Worm (Caenorhabditis elegans) whole organism, L1 larva: ENCODE data around the gene mdt-4.
"Not testable (repeated sequence)": the region's sequence is repeated elsewhere in the genome, so short reads cannot be mapped to it uniquely, and the experiment has no call there.

Experiments used
- F16B12.6 ChIP-seq: fragments of 150-350 bp; optimal IDR thresholded peaks from 2 replicates; lab custom pipeline; 2014; ENCODE audit warnings: missing biosample characterization, missing genetic modification characterization
- ama-1 ChIP-seq: fragments of 150-350 bp; optimal IDR thresholded peaks from 2 replicates; lab custom pipeline; 2014
- blmp-1 ChIP-seq: fragments of 150-350 bp; optimal IDR thresholded peaks from 2 replicates; lab custom pipeline; 2014; ENCODE audit warnings: missing biosample characterization, missing genetic modification characterization
- ceh-8 ChIP-seq: fragments of 200-800 bp; sonication (Bioruptor generic); optimal IDR thresholded peaks from 2 replicates; lab custom pipeline; 2018; ENCODE audit warnings: mild to moderate bottlenecking, missing genetic modification characterization, moderate library complexity, missing compliant biosample characterization
- ceh-82 ChIP-seq, 3 experiments: fragments of 150-350 bp in 1 of 3; sonication (generic microtip) in 2 of 3; optimal IDR thresholded peaks; 2 replicates each; lab custom pipeline; 2014 to 2017; ENCODE audit warnings: missing biosample characterization in 3 of 3, missing genetic modification characterization in 3 of 3
- dpl-1 ChIP-seq, 3 experiments: fragments of 150-350 bp in 2 of 3; sonication (generic microtip) in 1 of 3; optimal IDR thresholded peaks; 2 replicates each; lab custom pipeline; 2014 to 2017; ENCODE audit warnings: missing biosample characterization in 3 of 3, missing genetic modification characterization in 3 of 3, missing genetic modification reagents in 3 of 3
- efl-1 ChIP-seq, 4 experiments: fragments of 150-350 bp; optimal IDR thresholded peaks in 3 of 4; peaks in 1 of 4; 1 replicate in 1 of 4; 2 replicates in 3 of 4; lab custom pipeline; 2014; ENCODE audit warnings: missing biosample characterization in 2 of 4, missing genetic modification characterization in 2 of 4, missing genetic modification reagents in 2 of 4
- egl-27 ChIP-seq, 2 experiments: fragments of 150-350 bp in 1 of 2; sonication (generic microtip); optimal IDR thresholded peaks; 3 replicates each; lab custom pipeline; 2017 to 2018; ENCODE audit warnings: missing biosample characterization in 2 of 2, missing genetic modification characterization in 2 of 2, missing genetic modification reagents in 2 of 2
- ets-5 ChIP-seq: fragments of 200-800 bp; sonication (Bioruptor generic); IDR thresholded peaks from 2 replicates; pipeline ENCODE4 v1.3.6; 2022; ENCODE audit warnings: missing genetic modification characterization, missing compliant biosample characterization
- grh-1 ChIP-seq: fragments of 200-800 bp; sonication (Bioruptor generic); IDR thresholded peaks from 2 replicates; pipeline ENCODE4 v1.3.6; 2022; ENCODE audit warnings: missing genetic modification reagents, missing genetic modification characterization, missing compliant biosample characterization
- hlh-17 ChIP-seq: fragments of 200-800 bp; sonication (Bioruptor generic); optimal IDR thresholded peaks from 2 replicates; lab custom pipeline; 2018; ENCODE audit warnings: missing genetic modification characterization, mild to moderate bottlenecking, missing compliant biosample characterization, moderate library complexity, borderline replicate concordance
- hlh-4 ChIP-seq: sonication (generic microtip); optimal IDR thresholded peaks from 2 replicates; lab custom pipeline; 2016; ENCODE audit warnings: mild to moderate bottlenecking, missing genetic modification characterization, missing compliant biosample characterization
- jun-1 ChIP-seq: fragments of 150-350 bp; optimal IDR thresholded peaks from 2 replicates; lab custom pipeline; 2014; ENCODE audit warnings: missing biosample characterization, missing genetic modification reagents, missing genetic modification characterization
- lin-13 ChIP-seq: fragments of 150-350 bp; optimal IDR thresholded peaks from 2 replicates; lab custom pipeline; 2014; ENCODE audit warnings: missing biosample characterization, missing genetic modification reagents, missing genetic modification characterization
- lin-14 ChIP-seq: fragments of 200-800 bp; sonication (Bioruptor generic); optimal IDR thresholded peaks from 2 replicates; lab custom pipeline; 2018; ENCODE audit warnings: mild to moderate bottlenecking, missing genetic modification characterization, moderate library complexity, missing compliant biosample characterization
- lin-35 ChIP-seq, 2 experiments: fragments of 150-350 bp; optimal IDR thresholded peaks; 2 replicates each; lab custom pipeline; 2014; ENCODE audit warnings: missing biosample characterization in 2 of 2, missing genetic modification characterization in 2 of 2, missing genetic modification reagents in 2 of 2
- lsy-2 ChIP-seq, 2 experiments: fragments of 150-350 bp; optimal IDR thresholded peaks; 2 replicates each; lab custom pipeline; 2014; ENCODE audit warnings: missing biosample characterization in 2 of 2, missing genetic modification characterization in 2 of 2
- mab-9 ChIP-seq: fragments of 200-800 bp; sonication (Bioruptor generic); IDR thresholded peaks from 2 replicates; pipeline ENCODE4 v1.3.6; 2022; ENCODE audit warnings: missing genetic modification reagents, missing genetic modification characterization, missing compliant biosample characterization
- mep-1 ChIP-seq: fragments of 150-350 bp; optimal IDR thresholded peaks from 2 replicates; lab custom pipeline; 2014; ENCODE audit warnings: missing biosample characterization, missing genetic modification characterization
- nhr-11 ChIP-seq: fragments of 150-350 bp; optimal IDR thresholded peaks from 2 replicates; lab custom pipeline; 2014; ENCODE audit warnings: missing biosample characterization, missing genetic modification characterization
- nhr-28 ChIP-seq: fragments of 150-350 bp; optimal IDR thresholded peaks from 2 replicates; lab custom pipeline; 2014; ENCODE audit warnings: missing biosample characterization, missing genetic modification characterization
- nhr-71 ChIP-seq: sonication (generic microtip); optimal IDR thresholded peaks from 2 replicates; lab custom pipeline; 2016; ENCODE audit warnings: mild to moderate bottlenecking, missing genetic modification characterization, moderate library complexity, missing compliant biosample characterization
- nhr-85 ChIP-seq: sonication (generic microtip); peaks from one replicate; lab custom pipeline; 2016; ENCODE audit warnings: missing genetic modification characterization, inconsistent platforms, missing compliant biosample characterization
- nhr-90 ChIP-seq: sonication (generic microtip); optimal IDR thresholded peaks from 2 replicates; lab custom pipeline; 2016; ENCODE audit warnings: mild to moderate bottlenecking, missing genetic modification characterization, missing compliant biosample characterization; ENCODE audit not compliant: poor library complexity
- pag-3 ChIP-seq: sonication (generic microtip); optimal IDR thresholded peaks from 2 replicates; lab custom pipeline; 2017; ENCODE audit warnings: missing genetic modification characterization, mild to moderate bottlenecking, missing compliant biosample characterization, antibody characterized with exemption, borderline replicate concordance; ENCODE audit not compliant: insufficient read depth
- pqm-1 ChIP-seq: sonication (generic microtip); optimal IDR thresholded peaks from 3 replicates; lab custom pipeline; 2017; ENCODE audit warnings: missing biosample characterization, missing genetic modification characterization
- rnt-1 ChIP-seq: sonication (generic microtip); optimal IDR thresholded peaks from 2 replicates; lab custom pipeline; 2016; ENCODE audit warnings: mild to moderate bottlenecking, missing genetic modification characterization, moderate library complexity, missing compliant biosample characterization
- skn-1 ChIP-seq: fragments of 150-350 bp; optimal IDR thresholded peaks from 2 replicates; lab custom pipeline; 2014; ENCODE audit warnings: missing biosample characterization, missing genetic modification characterization
- sox-4 ChIP-seq: sonication (generic microtip); optimal IDR thresholded peaks from 2 replicates; lab custom pipeline; 2016; ENCODE audit warnings: missing genetic modification characterization, missing compliant biosample characterization
- unc-62 ChIP-seq: fragments of 150-350 bp; optimal IDR thresholded peaks from 2 replicates; lab custom pipeline; 2014; ENCODE audit warnings: missing biosample characterization, missing genetic modification reagents, missing genetic modification characterization
- unc-98 ChIP-seq: fragments of 200-800 bp; sonication (Bioruptor generic); IDR thresholded peaks from 2 replicates; pipeline ENCODE4 v1.3.6; 2022; ENCODE audit warnings: missing genetic modification characterization, missing compliant biosample characterization
- vab-15 ChIP-seq: sonication (generic microtip); optimal IDR thresholded peaks from 2 replicates; lab custom pipeline; 2017; ENCODE audit warnings: missing genotype, mild to moderate bottlenecking, missing genetic modification characterization, missing compliant biosample characterization
- ztf-11 ChIP-seq, 2 experiments: sonication (generic microtip); optimal IDR thresholded peaks; 2 replicates each; lab custom pipeline; 2016 to 2017; ENCODE audit warnings: missing genetic modification characterization in 2 of 2, missing biosample characterization in 1 of 2, missing compliant biosample characterization in 1 of 2

mdt-4 gene

ce11 chrII:4935518-4935917 is 8.2 kb downstream of the mdt-4 start, which contains the start of gene ZK546.5:
ZK546.5 (plus strand) TSS chrII:4935818.
- TF ChIP-seq lsy-2 (tag; optimal IDR thresholded peaks at IDR 0.05; lab: Kevin White, UChicago) (peak in 1 of 2 experiments; percentile 36), lin-13 (GFP tag; lab: Kevin White, UChicago) (no peak), vab-15 (tag; lab: Kevin White, UChicago) (no peak), ceh-82 (tag; optimal IDR thresholded peaks at IDR 0.05; lab: Kevin White, UChicago) (no peak), pqm-1 (tag; lab: Kevin White, UChicago) (no peak), lin-14 (GFP tag; lab: Kevin White, UChicago) (no peak), sox-4 (tag; lab: Kevin White, UChicago) (no peak), dpl-1 (GFP tag; optimal IDR thresholded peaks at IDR 0.05; lab: Kevin White, UChicago) (peak in 1 of 3 experiments; percentile 16), nhr-28 (tag; lab: Kevin White, UChicago) (no peak), lin-35 (GFP tag; optimal IDR thresholded peaks at IDR 0.05; lab: Kevin White, UChicago) (peak in 1 of 2 experiments; percentile 29), egl-27 (tag; optimal IDR thresholded peaks at IDR 0.05; lab: Kevin White, UChicago) (no peak), nhr-11 (tag; lab: Kevin White, UChicago) (no peak), efl-1 (optimal IDR thresholded peaks at IDR 0.05; lab: Kevin White, UChicago) (peak; percentile 10 to 33), efl-1 (GFP tag; optimal IDR thresholded peaks at IDR 0.05 in 1 of 2; lab: Kevin White, UChicago) (peak in 1 of 2 experiments; percentile 23), jun-1 (no peak), ztf-11 (tag; optimal IDR thresholded peaks at IDR 0.05; lab: Kevin White, UChicago) (no peak), pag-3 (tag; lab: Kevin White, UChicago) (no peak), ets-5 (GFP tag; lab: Robert Waterston, UW) (no peak), ceh-8 (GFP tag; lab: Kevin White, UChicago) (no peak), hlh-4 (tag; lab: Kevin White, UChicago) (no peak)

DNA sequence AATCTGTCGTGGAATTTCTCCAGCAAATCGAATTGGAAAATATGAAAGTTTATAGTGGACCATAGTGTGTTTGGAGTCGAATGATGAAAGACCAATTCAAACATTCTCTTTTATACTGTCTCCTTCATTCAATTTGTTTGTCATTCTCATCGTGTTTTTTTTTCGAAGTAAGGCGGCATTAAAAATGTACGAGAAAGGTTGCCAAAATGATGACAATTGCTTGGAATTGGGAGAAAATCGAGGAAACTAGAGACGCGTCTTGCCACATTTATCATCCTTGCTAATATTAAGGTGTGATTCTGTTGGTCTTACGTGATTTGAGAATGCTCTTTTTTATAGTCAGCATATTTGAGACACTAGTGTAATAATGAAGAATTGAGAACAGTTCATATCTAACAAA is 8.8 kb downstream of the mdt-4 start, which contains the start of gene gst-30:
gst-30 (minus strand) TSS at position 101 of the 400 bp plus-strand sequence.
- no peak for TF ChIP-seq nhr-85 (tag; lab: Kevin White, UChicago)
- peak; percentile 35 for TF ChIP-seq skn-1 (tag; lab: Kevin White, UChicago)

DNA sequence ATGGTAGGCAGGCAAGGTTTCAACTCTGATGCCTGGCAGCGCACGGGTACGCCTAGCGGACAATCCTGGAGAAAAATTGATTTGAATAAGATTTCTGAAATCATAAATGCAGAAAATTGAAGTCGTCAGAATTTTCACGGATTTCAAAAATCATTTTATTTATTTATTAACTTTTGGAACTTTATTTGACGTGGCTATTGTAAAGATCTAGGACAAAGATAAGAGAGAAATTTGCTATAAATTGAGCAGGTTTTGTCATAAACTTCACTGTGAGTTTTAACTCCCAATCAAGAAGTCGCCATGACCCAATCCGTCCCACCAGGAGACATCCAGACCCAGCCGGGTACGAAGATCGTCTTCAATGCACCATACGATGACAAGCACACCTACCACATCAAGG is 11.0 kb downstream of the mdt-4 start, which contains the start of gene msp-152:
msp-152 (plus strand) TSS at position 301 of the 400 bp plus-strand sequence.
- not testable (repeated sequence) for TF ChIP-seq F16B12.6, pqm-1, skn-1 (tag; lab: Kevin White, UChicago)
- TF ChIP-seq, all 84 proteins: peak for 0; not testable (repeated sequence) for 84

DNA sequence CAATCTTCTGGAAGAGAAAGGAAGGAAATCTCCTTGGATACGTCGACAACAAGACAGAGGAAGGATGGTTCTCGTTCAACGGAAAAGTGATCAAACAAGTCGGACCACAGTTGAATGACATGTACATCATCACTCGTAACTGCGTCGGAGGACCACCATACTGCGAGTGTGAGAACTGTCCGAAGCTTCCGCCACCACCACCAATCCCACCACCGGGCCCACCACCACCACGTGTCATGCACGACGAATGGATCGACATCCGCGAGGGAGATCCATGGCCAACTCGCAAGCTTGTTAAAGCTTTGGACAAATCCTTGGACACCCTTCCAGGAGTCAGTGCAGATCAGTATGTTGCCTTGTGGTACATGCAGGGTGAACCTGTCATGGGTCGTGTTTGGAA is 12.5 kb downstream of the mdt-4 start:
- TF ChIP-seq nhr-90 (tag; lab: Kevin White, UChicago), result no peak
- no peak for TF ChIP-seq rnt-1 (tag; lab: Kevin White, UChicago)
- TF ChIP-seq hlh-17 (GFP tag; lab: Kevin White, UChicago), result no peak
- TF ChIP-seq F16B12.6 (tag; lab: Kevin White, UChicago), result no peak
- no peak for TF ChIP-seq mep-1
- no peak for TF ChIP-seq blmp-1 (tag; lab: Kevin White, UChicago)
- no peak for TF ChIP-seq unc-98 (GFP tag; lab: Robert Waterston, UW)
- no peak for TF ChIP-seq ama-1 (lab: Kevin White, UChicago)
- no peak for TF ChIP-seq unc-62
- TF ChIP-seq nhr-71, result no peak
- TF ChIP-seq mab-9, result no peak
- TF ChIP-seq grh-1 (GFP tag; lab: Robert Waterston, UW), result no peak
